Worm (Caenorhabditis elegans) whole organism, mixed stage, embryonic: Measurements from ENCODE around the gene let-2.

Experiments
- ces-1 ChIP-seq: fragments of 150-350 bp; optimal IDR thresholded peaks from 2 replicates; lab custom pipeline; 2014; ENCODE audit warnings: missing biosample characterization, missing genetic modification reagents, missing genetic modification characterization
- snpc-4 ChIP-seq: fragments of 150-350 bp; optimal IDR thresholded peaks from 2 replicates; lab custom pipeline; 2014; ENCODE audit warnings: missing biosample characterization, missing genetic modification characterization

DNA sequence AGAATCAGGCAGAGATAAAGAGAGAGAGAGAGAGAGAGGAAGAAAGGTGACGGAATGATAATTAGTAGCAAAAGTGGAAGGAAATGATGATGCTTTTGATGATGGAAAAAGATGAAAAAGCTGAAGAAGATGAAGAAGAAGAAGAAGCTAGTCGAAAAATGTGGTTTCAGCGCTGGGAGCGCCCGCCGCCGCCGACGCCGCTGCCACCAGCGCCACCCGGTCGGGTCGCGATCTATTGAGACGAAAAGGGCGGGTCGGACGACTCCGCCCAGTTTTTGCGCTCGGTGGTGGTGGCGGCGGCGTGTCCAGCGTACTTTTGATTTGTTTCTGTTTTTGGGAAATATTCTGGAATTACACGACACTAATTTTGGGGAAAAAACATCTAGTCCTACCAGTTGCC is 14.3 kb upstream of the let-2 start:
- TF ChIP-seq snpc-4 (tag; lab: Kevin White, UChicago): no peak
- TF ChIP-seq ces-1 (GFP tag; lab: Kevin White, UChicago): no peak
